Worm (Caenorhabditis elegans) whole organism, L3 larva: ENCODE results near the gene F52D2.7.

ENCODE experiments used
- ceh-16 ChIP-seq: sonication (generic microtip); optimal IDR thresholded peaks from 2 replicates; lab custom pipeline; 2017; ENCODE audit warnings: missing biosample characterization, missing genetic modification characterization
- nhr-11 ChIP-seq: fragments of 150-350 bp; optimal IDR thresholded peaks from 2 replicates; lab custom pipeline; 2014; ENCODE audit warnings: missing biosample characterization, missing genetic modification characterization
- nhr-23 ChIP-seq: fragments of 150-350 bp; optimal IDR thresholded peaks from 2 replicates; lab custom pipeline; 2014; ENCODE audit warnings: missing biosample characterization, missing genetic modification reagents, missing genetic modification characterization
- nhr-28 ChIP-seq: fragments of 150-350 bp; optimal IDR thresholded peaks from 2 replicates; lab custom pipeline; 2014; ENCODE audit warnings: missing biosample characterization, missing genetic modification characterization
- sea-2 ChIP-seq: fragments of 150-350 bp; sonication (generic microtip); optimal IDR thresholded peaks from 4 replicates; lab custom pipeline; 2014; ENCODE audit warnings: missing biosample characterization, missing genetic modification reagents, missing genetic modification characterization

- TF ChIP-seq nhr-23 (tag; lab: Kevin White, UChicago) (no peak), nhr-11 (tag; lab: Kevin White, UChicago) (no peak), sea-2 (GFP tag; lab: Kevin White, UChicago) (no peak), nhr-28 (tag; lab: Kevin White, UChicago) (no peak), ceh-16 (tag; lab: Kevin White, UChicago) (no peak)
Observed at ce11 chrX:1975692-1976091, 13.3 kb downstream of the F52D2.7 start, which contains the start of gene F52D2.6.
